Fruit fly (Drosophila melanogaster): ENCODE data around the gene geko.

geko gene

DNA sequence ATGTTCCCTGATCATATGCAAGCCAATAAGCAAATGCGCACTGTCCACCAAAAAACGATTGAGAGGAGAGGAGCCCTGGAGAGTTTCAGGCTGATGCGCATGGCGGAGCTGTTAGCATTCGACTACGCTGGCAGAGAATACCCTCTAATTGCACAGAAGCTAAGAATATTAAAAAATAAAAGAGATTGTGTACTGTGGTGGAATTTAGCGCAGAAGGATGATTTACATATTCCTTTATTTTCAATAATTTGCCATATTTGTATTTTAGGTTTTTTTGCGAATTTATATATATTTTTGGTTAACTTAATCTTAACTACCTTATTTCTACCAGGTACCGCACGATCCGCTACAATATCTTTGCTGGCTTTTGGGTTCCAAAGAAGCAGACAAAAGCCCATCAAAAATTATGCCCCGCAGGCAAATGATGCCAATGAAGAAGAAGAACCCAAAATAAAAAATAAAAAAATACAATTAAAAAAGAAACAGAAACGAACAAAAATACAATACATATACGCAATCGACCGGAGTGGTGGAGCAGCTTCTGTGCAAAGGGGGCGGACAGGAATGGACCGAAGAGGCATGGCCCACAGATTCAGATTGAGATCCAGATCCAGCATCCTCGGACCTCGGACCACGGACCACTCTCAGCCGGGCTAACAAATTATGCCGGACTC lies 55.3 kb downstream of the geko start:
- TF ChIP-seq CTCF (optimal IDR thresholded peaks at IDR 0.05) (no peak), CG8478 (optimal IDR thresholded peaks at IDR 0.05) (no peak)
